Worm (Caenorhabditis elegans) whole organism, L1 larva: Measurements from ENCODE around the gene fat-1.

Source experiments
- lsy-2 ChIP-seq, 2 experiments: fragments of 150-350 bp; optimal IDR thresholded peaks; 2 replicates each; lab custom pipeline; 2014; ENCODE audit warnings: missing biosample characterization in 2 of 2, missing genetic modification characterization in 2 of 2
- pag-3 ChIP-seq: sonication (generic microtip); optimal IDR thresholded peaks from 2 replicates; lab custom pipeline; 2017; ENCODE audit warnings: missing genetic modification characterization, mild to moderate bottlenecking, missing compliant biosample characterization, antibody characterized with exemption, borderline replicate concordance; ENCODE audit not compliant: insufficient read depth
- snu-23 ChIP-seq: sonication (generic microtip); optimal IDR thresholded peaks from 2 replicates; lab custom pipeline; 2016; ENCODE audit warnings: missing genetic modification characterization, missing compliant biosample characterization
- unc-130 ChIP-seq: fragments of 150-350 bp; optimal IDR thresholded peaks from 2 replicates; lab custom pipeline; 2017; ENCODE audit warnings: missing biosample characterization, missing genetic modification characterization, inconsistent platforms
- unc-98 ChIP-seq: fragments of 200-800 bp; sonication (Bioruptor generic); IDR thresholded peaks from 2 replicates; pipeline ENCODE4 v1.3.6; 2022; ENCODE audit warnings: missing genetic modification characterization, missing compliant biosample characterization

ce11 chrIV:13360144-13360543 is 44.7 kb downstream of the fat-1 start, which contains the start of gene Y62E10A.3:
- TF ChIP-seq lsy-2 (tag; optimal IDR thresholded peaks at IDR 0.05; lab: Kevin White, UChicago), result no peak
- TF ChIP-seq unc-98 (GFP tag; lab: Robert Waterston, UW), result no peak
- TF ChIP-seq pag-3 (tag; lab: Kevin White, UChicago), result no peak
- TF ChIP-seq snu-23 (GFP tag; lab: Kevin White, UChicago), result no peak
- no peak for TF ChIP-seq unc-130 (tag; lab: Kevin White, UChicago)
